Fruit fly (Drosophila melanogaster): ENCODE results near the gene CG15803.

DNA sequence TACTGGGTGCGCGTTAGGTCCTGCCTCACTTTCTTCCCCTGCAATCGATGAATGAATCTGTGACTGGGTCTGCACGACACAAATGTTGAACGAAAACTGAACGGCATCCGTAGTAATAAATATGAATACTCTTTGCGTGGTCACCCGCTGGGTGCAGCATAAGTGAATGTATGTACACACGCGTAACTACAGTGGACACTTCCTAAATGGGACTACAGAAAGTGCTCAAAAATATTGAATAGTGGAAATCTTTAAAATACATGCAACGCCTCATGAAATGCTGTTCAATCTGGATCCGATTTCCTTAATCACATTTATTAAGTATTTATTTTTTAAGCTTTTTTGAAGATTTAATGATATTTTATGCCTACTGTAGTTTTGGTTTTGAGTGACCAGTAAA, 31.7 kb downstream of the CG15803 start, which contains the start of gene naz:
- TF ChIP-seq CG33017 (tag; optimal IDR thresholded peaks at IDR 0.05) (no peak), tj (GFP tag; optimal IDR thresholded peaks at IDR 0.05) (no peak), Mnt (GFP tag; optimal IDR thresholded peaks at IDR 0.05) (no peak), CG12768 (GFP tag; optimal IDR thresholded peaks at IDR 0.05) (no peak)

Measured in whole organism, adult.